Fruit fly (Drosophila melanogaster) whole organism, pupa: ENCODE results near the gene CG6576.

Experiments
- CG17806 ChIP-seq: fragments of 200-800 bp; sonication (Bioruptor generic); optimal IDR thresholded peaks from 2 replicates; lab custom pipeline; 2018; ENCODE audit warnings: missing biosample characterization, mild to moderate bottlenecking, missing genetic modification characterization, moderate library complexity
- CG32121 ChIP-seq: fragments of 200-800 bp; sonication (Bioruptor generic); IDR thresholded peaks from 2 replicates; pipeline ENCODE4 v1.3.6; 2022; ENCODE audit warnings: missing biosample characterization, missing genetic modification characterization
- CG34367 ChIP-seq: fragments of 200-800 bp; sonication (Bioruptor generic); optimal IDR thresholded peaks from 2 replicates; lab custom pipeline; 2018; ENCODE audit warnings: missing biosample characterization, mild to moderate bottlenecking, missing genetic modification characterization
- Pif1B ChIP-seq: fragments of 200-800 bp; sonication (Bioruptor generic); optimal IDR thresholded peaks from 3 replicates; lab custom pipeline; 2016; ENCODE audit warnings: missing biosample characterization, missing genetic modification characterization

DNA sequence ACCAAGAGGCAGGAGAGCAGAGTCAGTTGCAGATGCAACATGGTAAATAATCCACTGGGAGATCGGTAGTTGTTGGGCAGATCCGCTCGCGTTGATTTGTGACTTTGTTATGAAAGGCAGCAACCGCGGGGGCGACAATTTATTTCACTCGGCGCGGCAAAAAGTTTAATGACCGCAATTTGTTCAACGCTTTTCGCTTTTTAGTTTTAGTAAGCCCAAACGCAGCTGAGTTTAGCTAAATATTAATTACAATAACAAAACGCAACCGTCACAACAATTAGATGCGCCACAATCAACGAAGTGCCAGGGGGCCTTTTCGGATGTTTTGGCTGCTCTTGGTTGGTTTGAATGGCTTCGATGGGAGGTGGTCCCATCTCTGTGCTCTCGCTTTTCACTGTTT, 44.6 kb downstream of the CG6576 start, which contains the start of gene CG13310:
- TF ChIP-seq CG32121 (GFP tag; lab: Robert Waterston, UW): no peak
- no peak for TF ChIP-seq CG17806 (tag; lab: Kevin White, UChicago)
- TF ChIP-seq CG34367 (tag; lab: Kevin White, UChicago): no peak
- TF ChIP-seq Pif1B (GFP tag; lab: Kevin White, UChicago): no peak
